Worm (Caenorhabditis elegans) whole organism, midembryonic: ENCODE measurements around the gene W05B2.2.

Experiments used
- T22C8.4 ChIP-seq: fragments of 200-800 bp; sonication (Bioruptor generic); IDR thresholded peaks from 2 replicates; pipeline ENCODE4 v1.3.6; 2022; ENCODE audit warnings: missing genetic modification characterization, missing compliant biosample characterization
- cog-1 ChIP-seq: sonication (generic microtip); optimal IDR thresholded peaks from 2 replicates; lab custom pipeline; 2016; ENCODE audit warnings: missing genetic modification characterization, missing compliant biosample characterization
- flt-1 ChIP-seq: fragments of 200-800 bp; sonication (Bioruptor generic); IDR thresholded peaks from 2 replicates; pipeline ENCODE4 v1.3.6; 2022; ENCODE audit warnings: missing genetic modification characterization, missing compliant biosample characterization
- med-1 ChIP-seq: sonication (generic microtip); optimal IDR thresholded peaks from 2 replicates; lab custom pipeline; 2017; ENCODE audit warnings: missing genetic modification characterization, mild to moderate bottlenecking, missing compliant biosample characterization, antibody characterized with exemption, missing genetic modification reagents; ENCODE audit not compliant: insufficient read depth
- tab-1 ChIP-seq: fragments of 200-800 bp; sonication (Bioruptor generic); IDR thresholded peaks from 2 replicates; pipeline ENCODE4 v1.3.6; 2022; ENCODE audit warnings: missing genetic modification characterization, missing compliant biosample characterization
- ztf-29 ChIP-seq: fragments of 200-800 bp; sonication (Bioruptor generic); IDR thresholded peaks from 2 replicates; pipeline ENCODE4 v1.3.6; 2022; ENCODE audit warnings: missing genetic modification reagents, missing genetic modification characterization, missing compliant biosample characterization

DNA sequence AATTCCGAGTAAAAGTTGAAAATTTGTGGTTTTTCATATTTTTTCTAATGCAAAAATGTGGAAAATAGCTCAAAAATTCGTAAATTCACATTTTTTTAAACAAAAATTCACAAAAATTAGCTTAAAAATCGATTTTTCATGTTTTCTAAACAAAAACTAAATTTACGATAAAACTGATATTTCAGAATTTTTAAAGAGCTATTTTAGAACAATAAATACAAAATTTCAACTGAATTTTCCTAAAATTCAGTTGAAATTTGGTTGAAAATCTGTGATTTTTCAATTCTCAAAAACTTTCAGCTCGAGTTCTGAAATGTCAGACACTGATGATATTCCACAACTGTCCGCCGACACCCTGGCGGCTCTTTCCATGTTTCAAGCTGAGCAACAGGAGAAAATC lies 33.6 kb downstream of the W05B2.2 start, which contains the start of gene M142.8:
- TF ChIP-seq ztf-29 (no peak), flt-1 (GFP tag; lab: Robert Waterston, UW) (no peak), T22C8.4 (no peak), tab-1 (no peak), cog-1 (tag; lab: Kevin White, UChicago) (no peak), med-1 (GFP tag; lab: Kevin White, UChicago) (no peak)
